Fruit fly (Drosophila melanogaster) whole organism, prepupa: ENCODE results near the gene CG43072.

Experiments
- CG10631 ChIP-seq: fragments of 200-800 bp; sonication (Bioruptor generic); optimal IDR thresholded peaks from 2 replicates; lab custom pipeline; 2016; ENCODE audit warnings: missing biosample characterization, missing genetic modification characterization
- CG10669 ChIP-seq: fragments of 200-800 bp; sonication (Bioruptor generic); optimal IDR thresholded peaks from 3 replicates; lab custom pipeline; 2018; ENCODE audit warnings: missing biosample characterization, mild to moderate bottlenecking, missing genetic modification characterization, moderate library complexity
- CG1621 ChIP-seq: fragments of 200-800 bp; sonication (Bioruptor generic); optimal IDR thresholded peaks from 3 replicates; lab custom pipeline; 2018; ENCODE audit warnings: missing biosample characterization, mild to moderate bottlenecking, missing genetic modification characterization
- CG16779 ChIP-seq: fragments of 200-800 bp; sonication (Bioruptor generic); optimal IDR thresholded peaks from 3 replicates; lab custom pipeline; 2017; ENCODE audit warnings: missing biosample characterization, mild to moderate bottlenecking, missing genetic modification characterization
- CG3032 ChIP-seq: fragments of 200-800 bp; optimal IDR thresholded peaks from 2 replicates; lab custom pipeline; 2019; ENCODE audit warnings: missing biosample characterization, mild to moderate bottlenecking, missing genetic modification characterization, moderate library complexity
- CG31627 ChIP-seq: fragments of 200-800 bp; sonication (Bioruptor generic); optimal IDR thresholded peaks from 3 replicates; lab custom pipeline; 2016; ENCODE audit warnings: missing biosample characterization, missing genetic modification characterization
- CG32006 ChIP-seq: fragments of 200-800 bp; sonication (Bioruptor generic); optimal IDR thresholded peaks from 3 replicates; lab custom pipeline; 2017; ENCODE audit warnings: missing biosample characterization, mild to moderate bottlenecking, missing genetic modification characterization
- CG34406 ChIP-seq: fragments of 200-800 bp; sonication (Bioruptor generic); optimal IDR thresholded peaks from 3 replicates; lab custom pipeline; 2016; ENCODE audit warnings: missing biosample characterization, missing genetic modification characterization
- CG3919 ChIP-seq: fragments of 200-800 bp; sonication (Bioruptor generic); optimal IDR thresholded peaks from 3 replicates; lab custom pipeline; 2016; ENCODE audit warnings: missing biosample characterization, missing genetic modification characterization
- CG6163 ChIP-seq: fragments of 200-800 bp; sonication (Bioruptor generic); IDR thresholded peaks from 3 replicates; pipeline ENCODE4 v1.3.6; 2022; ENCODE audit warnings: missing biosample characterization, missing genetic modification characterization
- CG6276 ChIP-seq: fragments of 200-800 bp; sonication (Bioruptor generic); optimal IDR thresholded peaks from 2 replicates; lab custom pipeline; 2017; ENCODE audit warnings: missing biosample characterization, mild to moderate bottlenecking, missing genetic modification characterization
- CG6792 ChIP-seq: fragments of 200-800 bp; sonication (Bioruptor generic); optimal IDR thresholded peaks from 3 replicates; lab custom pipeline; 2016; ENCODE audit warnings: missing biosample characterization, missing genetic modification characterization
- CG6854 ChIP-seq: fragments of 200-800 bp; sonication (Bioruptor generic); optimal IDR thresholded peaks from 2 replicates; lab custom pipeline; 2017; ENCODE audit warnings: missing biosample characterization, mild to moderate bottlenecking, missing genetic modification characterization
- CG7368 ChIP-seq: fragments of 200-800 bp; sonication (Bioruptor generic); optimal IDR thresholded peaks from 3 replicates; lab custom pipeline; 2016; ENCODE audit warnings: missing biosample characterization, missing genetic modification characterization
- CG8119 ChIP-seq: fragments of 200-800 bp; sonication (Bioruptor generic); IDR thresholded peaks from 3 replicates; pipeline ENCODE4 v1.3.6; 2022; ENCODE audit warnings: missing biosample characterization, missing genetic modification characterization
- CG8319 ChIP-seq: fragments of 200-800 bp; sonication (Bioruptor generic); optimal IDR thresholded peaks from 3 replicates; lab custom pipeline; 2016; ENCODE audit warnings: missing biosample characterization, missing genetic modification characterization
- CG8632 ChIP-seq: fragments of 200-800 bp; sonication (Bioruptor generic); optimal IDR thresholded peaks from 3 replicates; lab custom pipeline; 2016; ENCODE audit warnings: missing biosample characterization, missing genetic modification characterization
- CG9139 ChIP-seq: fragments of 200-800 bp; sonication (Bioruptor generic); optimal IDR thresholded peaks from 3 replicates; lab custom pipeline; 2017; ENCODE audit warnings: missing biosample characterization, mild to moderate bottlenecking, missing genetic modification characterization
- Eip75B ChIP-seq: fragments of 200-800 bp; sonication (Bioruptor generic); optimal IDR thresholded peaks from 3 replicates; lab custom pipeline; 2016; ENCODE audit warnings: missing biosample characterization, missing genetic modification characterization
- Ets21C ChIP-seq: fragments of 200-800 bp; sonication (Bioruptor generic); optimal IDR thresholded peaks from 3 replicates; lab custom pipeline; 2016; ENCODE audit warnings: missing biosample characterization, missing genetic modification characterization
- Ets96B ChIP-seq: fragments of 200-800 bp; optimal IDR thresholded peaks from 2 replicates; lab custom pipeline; 2019; ENCODE audit warnings: missing biosample characterization, mild to moderate bottlenecking, missing genetic modification characterization, moderate library complexity
- Gug ChIP-seq: fragments of 200-800 bp; sonication (Bioruptor generic); IDR thresholded peaks from 2 replicates; pipeline ENCODE4 v1.3.6; 2022; ENCODE audit warnings: missing biosample characterization, missing genetic modification characterization
- Lpt ChIP-seq: fragments of 200-800 bp; sonication (Bioruptor generic); optimal IDR thresholded peaks from 3 replicates; lab custom pipeline; 2016; ENCODE audit warnings: missing biosample characterization, missing genetic modification characterization
- Met ChIP-seq: fragments of 200-800 bp; sonication (Bioruptor generic); optimal IDR thresholded peaks from 3 replicates; lab custom pipeline; 2016; ENCODE audit warnings: missing biosample characterization, missing genetic modification characterization
- Smox ChIP-seq: fragments of 200-800 bp; sonication (Bioruptor generic); optimal IDR thresholded peaks from 3 replicates; lab custom pipeline; 2016; ENCODE audit warnings: missing biosample characterization, missing genetic modification characterization
- Sox102F ChIP-seq: fragments of 200-800 bp; sonication (Bioruptor generic); optimal IDR thresholded peaks from 2 replicates; lab custom pipeline; 2016; ENCODE audit warnings: missing biosample characterization, mild to moderate bottlenecking, missing genetic modification characterization
- Sox14 ChIP-seq: fragments of 200-800 bp; sonication (Bioruptor generic); optimal IDR thresholded peaks from 3 replicates; lab custom pipeline; 2016; ENCODE audit warnings: missing biosample characterization, missing genetic modification characterization
- acj6 ChIP-seq: fragments of 200-800 bp; sonication (Bioruptor generic); optimal IDR thresholded peaks from 3 replicates; lab custom pipeline; 2016; ENCODE audit warnings: missing biosample characterization, missing genetic modification characterization
- dsx ChIP-seq: fragments of 200-800 bp; optimal IDR thresholded peaks from 3 replicates; lab custom pipeline; 2019; ENCODE audit warnings: missing biosample characterization, mild to moderate bottlenecking, missing genetic modification characterization, moderate library complexity; ENCODE audit not compliant: poor library complexity, severe bottlenecking
- eg ChIP-seq: fragments of 200-800 bp; sonication (Bioruptor generic); IDR thresholded peaks from 3 replicates; pipeline ENCODE4 v1.3.6; 2022; ENCODE audit warnings: missing biosample characterization, missing genetic modification characterization
- esn ChIP-seq: fragments of 200-800 bp; sonication (Bioruptor generic); optimal IDR thresholded peaks from 2 replicates; lab custom pipeline; 2016; ENCODE audit warnings: missing biosample characterization, mild to moderate bottlenecking, missing genetic modification characterization, moderate library complexity
- fd59A ChIP-seq: fragments of 200-800 bp; sonication (Bioruptor generic); optimal IDR thresholded peaks from 2 replicates; lab custom pipeline; 2017; ENCODE audit warnings: missing biosample characterization, mild to moderate bottlenecking, missing genetic modification characterization, missing genetic modification reagents
- fd85E ChIP-seq: fragments of 200-800 bp; sonication (Bioruptor generic); optimal IDR thresholded peaks from 3 replicates; lab custom pipeline; 2016; ENCODE audit warnings: missing biosample characterization, missing genetic modification characterization
- fkh ChIP-seq: fragments of 200-800 bp; sonication (Bioruptor generic); optimal IDR thresholded peaks from 3 replicates; lab custom pipeline; 2017; ENCODE audit warnings: missing biosample characterization, mild to moderate bottlenecking, missing genetic modification characterization, moderate library complexity
- net ChIP-seq: fragments of 200-800 bp; sonication (Bioruptor generic); optimal IDR thresholded peaks from 3 replicates; lab custom pipeline; 2016; ENCODE audit warnings: missing biosample characterization, missing genetic modification characterization
- pdm3 ChIP-seq: fragments of 200-800 bp; sonication (Bioruptor generic); optimal IDR thresholded peaks from 3 replicates; lab custom pipeline; 2016; ENCODE audit warnings: missing biosample characterization, missing genetic modification characterization
- spab ChIP-seq: fragments of 200-800 bp; sonication (Bioruptor generic); optimal IDR thresholded peaks from 2 replicates; lab custom pipeline; 2017; ENCODE audit warnings: missing biosample characterization, mild to moderate bottlenecking, missing genetic modification characterization, missing genetic modification reagents
- ss ChIP-seq, 2 experiments: fragments of 200-800 bp; sonication (Bioruptor generic); optimal IDR thresholded peaks; 2 replicates in 1 of 2; 3 replicates in 1 of 2; lab custom pipeline; 2017 to 2018; ENCODE audit warnings: mild to moderate bottlenecking in 2 of 2, missing biosample characterization in 2 of 2, missing genetic modification characterization in 2 of 2, moderate library complexity in 1 of 2
- topi ChIP-seq: fragments of 200-800 bp; sonication (Bioruptor generic); optimal IDR thresholded peaks from 3 replicates; lab custom pipeline; 2016; ENCODE audit warnings: missing biosample characterization, missing genetic modification characterization
- vri ChIP-seq: fragments of 200-800 bp; sonication (Bioruptor generic); optimal IDR thresholded peaks from 3 replicates; lab custom pipeline; 2016; ENCODE audit warnings: missing biosample characterization, mild to moderate bottlenecking, missing genetic modification characterization

Gene CG43072

dm6 chr3L:21056792-21057567 lies 8.7 kb upstream of the CG43072 start (continued):
- TF ChIP-seq CG31627 (GFP tag; lab: Kevin White, UChicago), result peak; percentile 77
- peak; percentile 60 for TF ChIP-seq CG6792 (GFP tag; lab: Kevin White, UChicago)
- TF ChIP-seq pdm3, result peak; percentile 73
- TF ChIP-seq fd59A, result peak; percentile 52
- peak; percentile 25; the same call in 1 of the 3 replicates for TF ChIP-seq eg (GFP tag; lab: Robert Waterston, UW)
- no peak for TF ChIP-seq dsx (GFP tag; lab: Kevin White, UChicago)
- peak; percentile 75 for TF ChIP-seq Met
- TF ChIP-seq CG3032 (tag; lab: Kevin White, UChicago), result peak; percentile 33
- TF ChIP-seq topi, result peak; percentile 76
- TF ChIP-seq net (GFP tag; lab: Kevin White, UChicago), result peak; percentile 53
- peak; percentile 66 for TF ChIP-seq Sox14 (GFP tag; lab: Kevin White, UChicago)
- TF ChIP-seq Gug (GFP tag; lab: Robert Waterston, UW), result no peak
- peak; percentile 55 for TF ChIP-seq CG8319 (GFP tag; lab: Kevin White, UChicago)
- TF ChIP-seq CG6163, result peak; percentile 28; the same call in 2 of the 3 replicates
- TF ChIP-seq CG10631, result peak; percentile 64
- TF ChIP-seq Smox (GFP tag; lab: Kevin White, UChicago), result peak; percentile 77
- TF ChIP-seq CG34406 (GFP tag; lab: Kevin White, UChicago), result peak; percentile 58
- TF ChIP-seq CG6854 (GFP tag; lab: Kevin White, UChicago), result peak; percentile 86

- no peak for TF ChIP-seq CG8632 (GFP tag; lab: Kevin White, UChicago)
- no peak for TF ChIP-seq Eip75B (GFP tag; lab: Kevin White, UChicago)
- TF ChIP-seq CG6854 (GFP tag; lab: Kevin White, UChicago), result peak; percentile 77
- peak; percentile 44 for TF ChIP-seq CG32006 (GFP tag; lab: Kevin White, UChicago)
- TF ChIP-seq CG9139, result no peak
- no peak for TF ChIP-seq CG10669 (GFP tag; lab: Kevin White, UChicago)
- peak; percentile 8 for TF ChIP-seq fkh (GFP tag; lab: Kevin White, UChicago)
- no peak for TF ChIP-seq CG6276 (GFP tag; lab: Kevin White, UChicago)
- 0 out of 3 replicates have a peak, but pooled peaks have one; percentile 41 for TF ChIP-seq CG6163
- peak; percentile 5 for TF ChIP-seq dsx (GFP tag; lab: Kevin White, UChicago)
- TF ChIP-seq Met, result peak; percentile 16
- TF ChIP-seq vri (GFP tag; lab: Kevin White, UChicago), result peak; percentile 40
- peak; percentile 54; the same call in 2 of the 3 replicates for TF ChIP-seq eg (GFP tag; lab: Robert Waterston, UW)
Observed at dm6 chr3L:21057568-21057940, 8.1 kb upstream of the CG43072 start.

dm6 chr3L:21058651-21059050 lies 7.0 kb upstream of the CG43072 start:
- TF ChIP-seq esn (GFP tag; lab: Kevin White, UChicago), result peak; percentile 17
- peak; percentile 3 for TF ChIP-seq Ets96B
- no peak for TF ChIP-seq CG10669 (GFP tag; lab: Kevin White, UChicago)
- TF ChIP-seq CG1621, result peak; percentile 11
- no peak for TF ChIP-seq net (GFP tag; lab: Kevin White, UChicago)
- peak; percentile 81 for TF ChIP-seq vri (GFP tag; lab: Kevin White, UChicago)
- TF ChIP-seq Smox (GFP tag; lab: Kevin White, UChicago), result no peak
- TF ChIP-seq CG3919 (GFP tag; lab: Kevin White, UChicago), result peak; percentile 39
- TF ChIP-seq fd59A, result no peak
- peak; percentile 35 for TF ChIP-seq CG7368 (GFP tag; lab: Kevin White, UChicago)
- peak; percentile 12 for TF ChIP-seq topi
- peak; percentile 52 for TF ChIP-seq Sox102F (GFP tag; lab: Kevin White, UChicago)
- no peak for TF ChIP-seq CG31627 (GFP tag; lab: Kevin White, UChicago)
- peak; percentile 57 for TF ChIP-seq Sox14 (GFP tag; lab: Kevin White, UChicago)
- peak; percentile 69 for TF ChIP-seq eg (GFP tag; lab: Robert Waterston, UW)
- TF ChIP-seq fd85E (GFP tag; lab: Kevin White, UChicago), result no peak
- peak; percentile 77 for TF ChIP-seq CG6163
- TF ChIP-seq CG3032 (tag; lab: Kevin White, UChicago), result peak; percentile 5
- peak; percentile 23 for TF ChIP-seq Met
- peak; percentile 58 for TF ChIP-seq dsx (GFP tag; lab: Kevin White, UChicago)
- peak; percentile 73 for TF ChIP-seq CG6854 (GFP tag; lab: Kevin White, UChicago)
- peak; percentile 45 to 57 for TF ChIP-seq ss (GFP tag; optimal IDR thresholded peaks at IDR 0.05; lab: Kevin White, UChicago)
- no peak for TF ChIP-seq pdm3
- no peak for TF ChIP-seq acj6 (GFP tag; lab: Kevin White, UChicago)
- peak; percentile 42 for TF ChIP-seq fkh (GFP tag; lab: Kevin White, UChicago)
- TF ChIP-seq CG16779 (tag; lab: Kevin White, UChicago), result peak; percentile 46
- TF ChIP-seq Ets21C, result no peak
- peak; percentile 41 for TF ChIP-seq Lpt (GFP tag; lab: Kevin White, UChicago)
- 0 out of 3 replicates have a peak, but pooled peaks have one; percentile 22 for TF ChIP-seq CG8119
- TF ChIP-seq CG32006 (GFP tag; lab: Kevin White, UChicago), result no peak
- no peak for TF ChIP-seq spab (GFP tag; lab: Kevin White, UChicago)
- peak; percentile 19 for TF ChIP-seq Eip75B (GFP tag; lab: Kevin White, UChicago)
